Fruit fly (Drosophila melanogaster): ENCODE results near the gene DEF8.

The DEF8 gene

DNA sequence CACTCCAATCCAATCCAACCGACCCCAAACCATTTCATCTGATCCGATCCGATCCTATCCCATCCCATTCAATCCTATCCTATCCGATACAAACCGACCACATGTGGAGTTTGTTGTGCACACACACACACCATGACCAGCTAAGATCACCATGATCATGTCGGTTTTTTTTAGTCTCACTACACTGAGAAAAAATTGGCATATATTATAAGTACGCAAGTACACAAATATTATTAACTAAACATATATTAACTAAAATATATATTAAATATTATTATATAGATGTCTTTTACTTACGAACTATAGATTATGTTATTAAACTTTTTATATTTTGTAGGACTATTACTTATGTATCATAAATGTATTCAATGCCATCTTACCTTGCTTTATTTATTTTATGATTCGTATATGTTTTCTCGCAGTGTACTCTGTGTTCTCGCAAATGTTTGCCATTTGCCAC, 30.0 kb upstream of the DEF8 start (continued):
- TF ChIP-seq CG3032 (tag; optimal IDR thresholded peaks at IDR 0.05) (peak; percentile 80), Hr4 (GFP tag; optimal IDR thresholded peaks at IDR 0.05) (peak; percentile 16), vri (GFP tag; optimal IDR thresholded peaks at IDR 0.05) (no peak), dsx (GFP tag; optimal IDR thresholded peaks at IDR 0.05; ENCODE audit: poor library complexity, severe bottlenecking) (peak; percentile 81), Sox14 (GFP tag; optimal IDR thresholded peaks at IDR 0.05) (no peak), CG10631 (GFP tag; optimal IDR thresholded peaks at IDR 0.05) (peak; percentile 68), fd59A (GFP tag; optimal IDR thresholded peaks at IDR 0.05) (peak; percentile 47), Ets96B (tag; optimal IDR thresholded peaks at IDR 0.05) (peak; percentile 81), CG6276 (GFP tag; optimal IDR thresholded peaks at IDR 0.05) (peak; percentile 63), fd85E (GFP tag; optimal IDR thresholded peaks at IDR 0.05) (no peak), achi (GFP tag; optimal IDR thresholded peaks at IDR 0.05) (peak; percentile 73), CG7368 (GFP tag; optimal IDR thresholded peaks at IDR 0.05) (peak; percentile 2), spab (GFP tag; optimal IDR thresholded peaks at IDR 0.05) (peak; percentile 59), CG11762 (GFP tag; optimal IDR thresholded peaks at IDR 0.05; ENCODE audit: insufficient read depth) (peak; percentile 46), CG11902 (GFP tag; optimal IDR thresholded peaks at IDR 0.05) (no peak), Met (GFP tag; optimal IDR thresholded peaks at IDR 0.05) (peak; percentile 15)

DNA sequence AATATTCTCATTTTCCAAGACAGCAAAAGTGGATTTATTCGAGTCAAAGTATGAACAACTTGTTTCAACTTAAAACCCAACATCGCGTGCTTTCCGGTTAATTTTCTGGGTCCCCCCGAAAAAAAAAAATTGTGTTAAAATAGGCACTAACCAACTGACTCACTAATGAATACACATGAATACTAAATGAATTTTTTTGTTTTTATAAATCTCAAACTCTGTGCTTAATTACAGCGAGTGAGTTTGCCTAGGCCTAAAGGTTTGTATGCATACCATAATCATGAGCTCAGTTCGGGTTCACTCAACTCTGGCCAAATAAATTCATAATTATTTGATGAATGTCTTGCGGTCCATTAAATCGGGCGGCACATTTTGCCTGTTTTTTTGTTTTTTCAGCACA, 24.6 kb upstream of the DEF8 start:
- no peak for TF ChIP-seq Sox14 (GFP tag; optimal IDR thresholded peaks at IDR 0.05)
- TF ChIP-seq CG7368 (GFP tag; optimal IDR thresholded peaks at IDR 0.05), result no peak
- TF ChIP-seq fd59A (GFP tag; optimal IDR thresholded peaks at IDR 0.05), result no peak
- peak; percentile 25 for TF ChIP-seq svp (GFP tag)

DNA sequence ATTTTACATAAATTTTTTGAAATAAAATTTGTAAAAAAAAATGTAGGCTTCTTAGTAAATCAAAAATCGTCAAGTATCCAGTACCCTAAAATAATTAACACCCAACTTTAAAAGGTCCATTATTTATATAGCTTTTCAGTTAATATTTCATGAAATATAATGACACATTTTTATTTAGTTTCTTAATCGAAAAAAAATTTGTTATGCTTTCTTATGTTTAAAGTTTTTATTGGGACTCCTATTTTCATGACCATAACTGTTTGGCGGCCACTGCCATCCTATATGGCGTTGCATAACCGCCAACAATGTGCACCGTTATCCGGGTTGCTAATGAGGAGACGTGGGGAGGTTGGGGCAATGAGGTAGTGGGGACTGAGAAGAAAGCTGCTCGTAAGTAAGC, 23.4 kb upstream of the DEF8 start:
- TF ChIP-seq CG6163 (GFP tag; IDR thresholded peaks at IDR 0.05) (peak; percentile 40; the same call in 2 of the 3 replicates), spab (GFP tag; optimal IDR thresholded peaks at IDR 0.05) (no peak), CG6854 (GFP tag; optimal IDR thresholded peaks at IDR 0.05) (no peak), topi (GFP tag; optimal IDR thresholded peaks at IDR 0.05) (peak; percentile 40), salr (GFP tag; optimal IDR thresholded peaks at IDR 0.05) (no peak), dac (GFP tag; optimal IDR thresholded peaks at IDR 0.05) (no peak), CG32006 (GFP tag; optimal IDR thresholded peaks at IDR 0.05) (peak; percentile 10), Eip78C (GFP tag) (peak; percentile 82), CG8119 (GFP tag; IDR thresholded peaks at IDR 0.05) (peak; percentile 68), cyc (GFP tag; optimal IDR thresholded peaks at IDR 0.05) (no peak), CG10669 (GFP tag; optimal IDR thresholded peaks at IDR 0.05) (peak; percentile 3), Blimp-1 (GFP tag; optimal IDR thresholded peaks at IDR 0.05) (no peak), esn (GFP tag; optimal IDR thresholded peaks at IDR 0.05) (peak; percentile 23), Gug (GFP tag; IDR thresholded peaks at IDR 0.05) (peak; percentile 29; the same call in 1 of the 2 replicates), eg (GFP tag; IDR thresholded peaks at IDR 0.05) (peak; percentile 37; the same call in 2 of the 3 replicates), svp (GFP tag) (peak; percentile 70), Ets96B (tag; optimal IDR thresholded peaks at IDR 0.05) (no peak), CG10631 (GFP tag; optimal IDR thresholded peaks at IDR 0.05) (peak; percentile 0), CG15336 (GFP tag; IDR thresholded peaks at IDR 0.05) (peak; percentile 64), fd59A (GFP tag; optimal IDR thresholded peaks at IDR 0.05) (no peak), net (GFP tag; optimal IDR thresholded peaks at IDR 0.05) (no peak)

DNA sequence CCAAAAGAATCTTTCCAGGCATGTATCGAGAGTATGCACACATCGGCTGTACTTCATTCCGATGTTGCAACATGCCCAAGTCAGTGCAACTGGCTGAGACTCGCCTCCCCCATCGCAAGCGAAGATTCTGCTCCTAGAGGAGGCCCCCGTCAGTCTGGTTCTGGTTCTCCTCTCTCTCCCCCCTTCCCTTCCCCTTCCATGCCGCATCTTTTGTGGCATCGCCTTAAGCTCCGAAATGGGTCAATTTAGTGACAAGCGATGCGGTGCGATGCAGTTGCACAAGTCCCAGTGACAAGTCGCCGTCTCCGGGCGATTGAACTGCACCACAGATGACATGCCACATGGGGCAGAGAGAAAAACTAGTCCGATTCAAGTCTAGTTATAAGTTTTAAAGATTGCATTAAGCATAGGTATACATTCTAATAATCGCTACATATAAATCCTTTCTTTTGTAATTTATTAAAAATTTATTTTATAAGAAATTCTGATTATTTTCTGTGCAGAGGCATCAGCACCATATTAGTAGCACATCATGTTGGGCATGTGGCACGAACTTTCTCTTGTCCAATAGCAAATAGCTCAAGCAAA, 22.8 kb upstream of the DEF8 start:
- TF ChIP-seq CG4318 (GFP tag; optimal IDR thresholded peaks at IDR 0.05), result peak; percentile 54
- peak; percentile 34 for TF ChIP-seq OdsH (GFP tag; optimal IDR thresholded peaks at IDR 0.05)
- TF ChIP-seq CG11902 (GFP tag; optimal IDR thresholded peaks at IDR 0.05), result no peak
- TF ChIP-seq esn (GFP tag; optimal IDR thresholded peaks at IDR 0.05), result no peak
- peak; percentile 38 for TF ChIP-seq CG6276 (GFP tag; optimal IDR thresholded peaks at IDR 0.05)
- peak in 1 of 2 experiments; percentile 40 for TF ChIP-seq salr (GFP tag; optimal IDR thresholded peaks at IDR 0.05)
- TF ChIP-seq CG8632 (GFP tag; optimal IDR thresholded peaks at IDR 0.05), result peak; percentile 9
- TF ChIP-seq Sox102F (GFP tag; optimal IDR thresholded peaks at IDR 0.05), result no peak
- peak; percentile 83 for TF ChIP-seq Eip78C (GFP tag)
- TF ChIP-seq CG6808 (GFP tag; optimal IDR thresholded peaks at IDR 0.05), result no peak
- peak; percentile 41 for TF ChIP-seq Hr4 (GFP tag; optimal IDR thresholded peaks at IDR 0.05)
- TF ChIP-seq fd85E (GFP tag; optimal IDR thresholded peaks at IDR 0.05), result no peak
- TF ChIP-seq Lpt (GFP tag; optimal IDR thresholded peaks at IDR 0.05), result no peak
- peak; percentile 11 for TF ChIP-seq CG11762 (GFP tag; optimal IDR thresholded peaks at IDR 0.05; ENCODE audit: insufficient read depth)
- peak; percentile 32 for TF ChIP-seq CG10631 (GFP tag; optimal IDR thresholded peaks at IDR 0.05)
- TF ChIP-seq CG34406 (GFP tag; optimal IDR thresholded peaks at IDR 0.05), result peak; percentile 29
- TF ChIP-seq spab (GFP tag; optimal IDR thresholded peaks at IDR 0.05), result no peak
- no peak for TF ChIP-seq CG16779 (tag; optimal IDR thresholded peaks at IDR 0.05)
- peak; percentile 55 for TF ChIP-seq achi (GFP tag; optimal IDR thresholded peaks at IDR 0.05)
- TF ChIP-seq CG9139 (GFP tag; optimal IDR thresholded peaks at IDR 0.05), result no peak
- no peak for TF ChIP-seq Eip93F (GFP tag; optimal IDR thresholded peaks at IDR 0.05)
- no peak for TF ChIP-seq net (GFP tag; optimal IDR thresholded peaks at IDR 0.05)

Data from whole organism, prepupa.